Worm (Caenorhabditis elegans) whole organism, L2 larva: ENCODE results near the gene fbxc-47.

Experiments
- C34F6.9 ChIP-seq: fragments of 150-350 bp; optimal IDR thresholded peaks from 2 replicates; lab custom pipeline; 2014; ENCODE audit warnings: missing biosample characterization, missing genetic modification characterization
- F13H6.1 ChIP-seq: sonication (generic microtip); optimal IDR thresholded peaks from 2 replicates; lab custom pipeline; 2016; ENCODE audit warnings: missing genetic modification characterization, missing compliant biosample characterization
- R02D3.7 ChIP-seq: fragments of 150-350 bp; optimal IDR thresholded peaks from 2 replicates; lab custom pipeline; 2014; ENCODE audit warnings: missing biosample characterization, missing genetic modification characterization
- Y55F3AM.14 ChIP-seq: fragments of 200-800 bp; sonication (Bioruptor generic); optimal IDR thresholded peaks from 2 replicates; lab custom pipeline; 2018; ENCODE audit warnings: mild to moderate bottlenecking, missing genetic modification characterization, missing compliant biosample characterization
- ZK546.5 ChIP-seq: sonication (generic microtip); optimal IDR thresholded peaks from 2 replicates; lab custom pipeline; 2017; ENCODE audit warnings: missing biosample characterization, missing genetic modification characterization
- alr-1 ChIP-seq: fragments of 150-350 bp; optimal IDR thresholded peaks from 2 replicates; lab custom pipeline; 2014; ENCODE audit warnings: missing biosample characterization, missing genetic modification characterization
- aly-2 ChIP-seq: fragments of 150-350 bp; optimal IDR thresholded peaks from 2 replicates; lab custom pipeline; 2014; ENCODE audit warnings: missing biosample characterization, missing genetic modification characterization
- ama-1 ChIP-seq: fragments of 150-350 bp; optimal IDR thresholded peaks from 2 replicates; lab custom pipeline; 2018; ENCODE audit warnings: inconsistent platforms
- blmp-1 ChIP-seq: sonication (generic microtip); optimal IDR thresholded peaks from 2 replicates; lab custom pipeline; 2017; ENCODE audit warnings: missing genetic modification characterization, mild to moderate bottlenecking, missing compliant biosample characterization, antibody characterized with exemption, moderate library complexity; ENCODE audit not compliant: insufficient read depth
- ceh-16 ChIP-seq: fragments of 150-350 bp; optimal IDR thresholded peaks from 2 replicates; lab custom pipeline; 2014; ENCODE audit warnings: missing biosample characterization, missing genetic modification characterization
- crh-2 ChIP-seq: sonication (generic microtip); optimal IDR thresholded peaks from 2 replicates; lab custom pipeline; 2017; ENCODE audit warnings: missing biosample characterization, missing genetic modification characterization
- egl-27 ChIP-seq: sonication (generic microtip); optimal IDR thresholded peaks from 3 replicates; lab custom pipeline; 2017; ENCODE audit warnings: missing biosample characterization, missing genetic modification reagents, missing genetic modification characterization
- elt-1 ChIP-seq: fragments of 150-350 bp; optimal IDR thresholded peaks from 2 replicates; lab custom pipeline; 2014; ENCODE audit warnings: missing biosample characterization, missing genetic modification characterization
- fos-1 ChIP-seq: fragments of 150-350 bp; optimal IDR thresholded peaks from 2 replicates; lab custom pipeline; 2014; ENCODE audit warnings: missing biosample characterization, missing genetic modification characterization
- gmeb-1 ChIP-seq: fragments of 150-350 bp; optimal IDR thresholded peaks from 2 replicates; lab custom pipeline; 2014; ENCODE audit warnings: missing biosample characterization, missing genetic modification characterization
- lin-11 ChIP-seq: fragments of 150-350 bp; sonication (generic microtip); optimal IDR thresholded peaks from 2 replicates; lab custom pipeline; 2014; ENCODE audit warnings: missing biosample characterization, missing genetic modification characterization, inconsistent platforms, mixed read lengths
- lin-13 ChIP-seq: fragments of 150-350 bp; optimal IDR thresholded peaks from 2 replicates; lab custom pipeline; 2014; ENCODE audit warnings: missing biosample characterization, missing genetic modification reagents, missing genetic modification characterization
- lin-39 ChIP-seq: fragments of 150-350 bp; optimal IDR thresholded peaks from 2 replicates; lab custom pipeline; 2014; ENCODE audit warnings: missing biosample characterization, missing genetic modification reagents, missing genetic modification characterization
- lsy-2 ChIP-seq, 2 experiments: fragments of 150-350 bp in 1 of 2; sonication (generic microtip) in 1 of 2; optimal IDR thresholded peaks; 2 replicates each; lab custom pipeline; 2014 to 2017; ENCODE audit warnings: missing biosample characterization in 2 of 2, missing genetic modification characterization in 2 of 2
- mab-5 ChIP-seq: fragments of 150-350 bp; optimal IDR thresholded peaks from 2 replicates; lab custom pipeline; 2014; ENCODE audit warnings: missing biosample characterization, missing genetic modification characterization
- mbf-1 ChIP-seq: sonication (generic microtip); optimal IDR thresholded peaks from 2 replicates; lab custom pipeline; 2017; ENCODE audit warnings: missing biosample characterization, missing genetic modification characterization
- nhr-10 ChIP-seq: sonication (generic microtip); optimal IDR thresholded peaks from 2 replicates; lab custom pipeline; 2017; ENCODE audit warnings: missing biosample characterization, missing genetic modification characterization
- nhr-11 ChIP-seq: fragments of 150-350 bp; optimal IDR thresholded peaks from 2 replicates; lab custom pipeline; 2014; ENCODE audit warnings: missing biosample characterization, missing genetic modification characterization
- nhr-12 ChIP-seq: fragments of 150-350 bp; optimal IDR thresholded peaks from 2 replicates; lab custom pipeline; 2014; ENCODE audit warnings: missing biosample characterization, missing genetic modification characterization
- nhr-129 ChIP-seq: fragments of 150-350 bp; optimal IDR thresholded peaks from 2 replicates; lab custom pipeline; 2014; ENCODE audit warnings: missing biosample characterization, missing genetic modification characterization
- nhr-21 ChIP-seq: fragments of 150-350 bp; optimal IDR thresholded peaks from 2 replicates; lab custom pipeline; 2014; ENCODE audit warnings: missing biosample characterization, missing genetic modification characterization
- nhr-23 ChIP-seq: fragments of 150-350 bp; optimal IDR thresholded peaks from 2 replicates; lab custom pipeline; 2014; ENCODE audit warnings: missing biosample characterization, missing genetic modification reagents, missing genetic modification characterization
- nhr-25 ChIP-seq: fragments of 150-350 bp; sonication (generic microtip); optimal IDR thresholded peaks from 3 replicates; lab custom pipeline; 2014; ENCODE audit warnings: missing biosample characterization, missing genetic modification characterization
- nhr-77 ChIP-seq: fragments of 150-350 bp; optimal IDR thresholded peaks from 2 replicates; lab custom pipeline; 2014; ENCODE audit warnings: missing biosample characterization, missing genetic modification characterization
- peb-1 ChIP-seq: fragments of 150-350 bp; optimal IDR thresholded peaks from 2 replicates; lab custom pipeline; 2014; ENCODE audit warnings: missing biosample characterization, missing genetic modification characterization
- sem-4 ChIP-seq: fragments of 150-350 bp; optimal IDR thresholded peaks from 2 replicates; lab custom pipeline; 2014; ENCODE audit warnings: missing biosample characterization, missing genetic modification reagents, missing genetic modification characterization
- skn-1 ChIP-seq: sonication (generic microtip); optimal IDR thresholded peaks from 2 replicates; lab custom pipeline; 2017; ENCODE audit warnings: missing biosample characterization, missing genetic modification characterization
- sma-3 ChIP-seq: sonication (generic microtip); optimal IDR thresholded peaks from 2 replicates; lab custom pipeline; 2016; ENCODE audit warnings: missing genetic modification reagents, missing genetic modification characterization, missing compliant biosample characterization
- sma-9 ChIP-seq, 2 experiments: fragments of 150-350 bp in 1 of 2; sonication (generic microtip) in 1 of 2; optimal IDR thresholded peaks; 2 replicates each; lab custom pipeline; 2014 to 2016; ENCODE audit warnings: missing genetic modification characterization in 2 of 2, mild to moderate bottlenecking in 1 of 2, missing biosample characterization in 1 of 2, missing compliant biosample characterization in 1 of 2, missing genetic modification reagents in 1 of 2, moderate library complexity in 1 of 2
- unc-55 ChIP-seq: fragments of 150-350 bp; sonication (generic microtip); optimal IDR thresholded peaks from 3 replicates; lab custom pipeline; 2014; ENCODE audit warnings: missing biosample characterization, missing genetic modification reagents, missing genetic modification characterization
- unc-62 ChIP-seq: fragments of 150-350 bp; optimal IDR thresholded peaks from 2 replicates; lab custom pipeline; 2014; ENCODE audit warnings: missing biosample characterization, missing genetic modification reagents, missing genetic modification characterization
- zag-1 ChIP-seq: fragments of 150-350 bp; optimal IDR thresholded peaks from 2 replicates; lab custom pipeline; 2014; ENCODE audit warnings: missing biosample characterization, missing genetic modification characterization
- ztf-1 ChIP-seq: fragments of 200-800 bp; sonication (Bioruptor generic); conservative IDR thresholded peaks from 2 replicates; pipeline ENCODE4 v1.3.6; 2022; ENCODE audit warnings: missing genetic modification characterization, missing compliant biosample characterization
- ztf-11 ChIP-seq: sonication (generic microtip); optimal IDR thresholded peaks from 2 replicates; lab custom pipeline; 2017; ENCODE audit warnings: missing biosample characterization, missing genetic modification characterization

fbxc-47 gene

ce11 chrIV:3781539-3781938 lies 23.8 kb upstream of the fbxc-47 start:
- TF ChIP-seq lin-13 (GFP tag; lab: Kevin White, UChicago) (no peak), nhr-12 (no peak), egl-27 (tag; lab: Kevin White, UChicago) (no peak), unc-62 (GFP tag; lab: Kevin White, UChicago) (no peak), alr-1 (no peak), R02D3.7 (tag; lab: Kevin White, UChicago) (no peak), lin-39 (tag; lab: Kevin White, UChicago) (no peak), nhr-25 (tag; lab: Kevin White, UChicago) (no peak), ztf-1 (GFP tag; lab: Robert Waterston, UW) (no peak), nhr-10 (tag; lab: Kevin White, UChicago) (no peak), sem-4 (no peak), zag-1 (tag; lab: Kevin White, UChicago) (no peak), elt-1 (tag; lab: Kevin White, UChicago) (no peak), fos-1 (no peak), aly-2 (no peak), lin-11 (no peak)

ce11 chrIV:3783910-3784309 lies 21.4 kb upstream of the fbxc-47 start, which contains the start of gene glct-6:
Gene glct-6 (plus strand): TSS chrIV:3784210.
- TF ChIP-seq blmp-1, result no peak
- TF ChIP-seq ztf-11 (tag; lab: Kevin White, UChicago), result no peak
- no peak for TF ChIP-seq lin-13 (GFP tag; lab: Kevin White, UChicago)
- TF ChIP-seq ceh-16, result no peak
- no peak for TF ChIP-seq nhr-23 (tag; lab: Kevin White, UChicago)
- TF ChIP-seq lin-39 (tag; lab: Kevin White, UChicago), result no peak
- TF ChIP-seq lsy-2 (tag; optimal IDR thresholded peaks at IDR 0.05; lab: Kevin White, UChicago), result no peak
- no peak for TF ChIP-seq F13H6.1 (tag; lab: Kevin White, UChicago)
- TF ChIP-seq peb-1 (tag; lab: Kevin White, UChicago), result no peak
- TF ChIP-seq aly-2, result no peak
- TF ChIP-seq nhr-129 (tag; lab: Kevin White, UChicago), result no peak
- TF ChIP-seq C34F6.9, result no peak
- TF ChIP-seq nhr-11, result no peak
- no peak for TF ChIP-seq sma-9 (GFP tag; optimal IDR thresholded peaks at IDR 0.05; lab: Kevin White, UChicago)
- no peak for TF ChIP-seq sma-9 (tag; optimal IDR thresholded peaks at IDR 0.05; lab: Kevin White, UChicago)
- TF ChIP-seq, all 48 proteins: peak for 0

ce11 chrIV:3794437-3794836 lies 10.9 kb upstream of the fbxc-47 start, which contains the start of gene K09B3.1:
Gene K09B3.1 (plus strand): TSS chrIV:3794737.
- TF ChIP-seq skn-1 (no peak), fos-1 (no peak), nhr-129 (tag; lab: Kevin White, UChicago) (no peak), F13H6.1 (tag; lab: Kevin White, UChicago) (no peak), aly-2 (no peak), mab-5 (no peak)

ce11 chrIV:3797442-3797841 lies 7.9 kb upstream of the fbxc-47 start:
- TF ChIP-seq C34F6.9 (no peak), sma-3 (no peak), mbf-1 (tag; lab: Kevin White, UChicago) (no peak), ZK546.5 (no peak), Y55F3AM.14 (no peak), zag-1 (tag; lab: Kevin White, UChicago) (no peak), peb-1 (tag; lab: Kevin White, UChicago) (no peak)

ce11 chrIV:3800952-3801351 lies 4.4 kb upstream of the fbxc-47 start, which contains the start of gene osm-3:
Gene osm-3 (minus strand): TSS chrIV:3801052.
- TF ChIP-seq nhr-77 (tag; lab: Kevin White, UChicago), result no peak
- TF ChIP-seq nhr-12, result no peak
- TF ChIP-seq egl-27 (tag; lab: Kevin White, UChicago), result no peak

DNA sequence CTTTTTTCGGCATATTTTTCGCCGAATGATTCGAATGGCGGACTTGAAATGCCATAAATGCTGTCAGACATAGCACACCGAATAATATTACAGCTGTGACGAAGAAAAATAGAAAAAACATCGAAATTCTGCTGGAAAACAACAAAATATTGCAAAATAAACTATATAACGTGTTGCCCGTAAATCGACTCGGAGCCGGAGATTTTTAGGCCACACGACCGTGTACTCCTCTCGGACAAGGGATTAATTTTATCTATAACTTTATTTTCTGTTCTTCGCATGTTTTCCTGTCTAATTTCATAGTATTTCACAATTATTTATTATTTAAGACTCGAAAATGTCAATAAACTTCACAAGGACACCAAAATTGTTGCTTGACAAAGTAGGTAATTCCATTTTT lies 2.1 kb upstream of the fbxc-47 start, which contains the start of the genes algn-14 and M02B7.2:
Gene algn-14 (minus strand): TSS at position 175 of the 400 bp plus-strand sequence.
Gene M02B7.2 (plus strand): TSS at position 330 of the 400 bp plus-strand sequence.
- peak; percentile 61 for TF ChIP-seq C34F6.9
- TF ChIP-seq crh-2 (tag; lab: Kevin White, UChicago), result peak; percentile 48
- TF ChIP-seq fos-1, result peak; percentile 14
- TF ChIP-seq R02D3.7 (tag; lab: Kevin White, UChicago), result peak; percentile 67
- peak; percentile 64 for TF ChIP-seq unc-55 (GFP tag; lab: Kevin White, UChicago)
- TF ChIP-seq peb-1 (tag; lab: Kevin White, UChicago), result no peak
- TF ChIP-seq ceh-16, result no peak
- peak; percentile 49 for TF ChIP-seq nhr-25 (tag; lab: Kevin White, UChicago)
- TF ChIP-seq gmeb-1 (tag; lab: Kevin White, UChicago), result peak; percentile 66
- peak; percentile 33 to 80 for TF ChIP-seq lsy-2 (tag; optimal IDR thresholded peaks at IDR 0.05; lab: Kevin White, UChicago)
- TF ChIP-seq mab-5, result peak; percentile 33
- no peak for TF ChIP-seq ama-1 (lab: Kevin White, UChicago)
- peak; percentile 18 for TF ChIP-seq nhr-21 (tag; lab: Kevin White, UChicago)
- no peak for TF ChIP-seq blmp-1
- TF ChIP-seq lin-13 (GFP tag; lab: Kevin White, UChicago), result peak; percentile 39
- peak; percentile 85 for TF ChIP-seq sma-9 (GFP tag; optimal IDR thresholded peaks at IDR 0.05; lab: Kevin White, UChicago)
- no peak for TF ChIP-seq sma-9 (tag; optimal IDR thresholded peaks at IDR 0.05; lab: Kevin White, UChicago)
- peak; percentile 57 for TF ChIP-seq F13H6.1 (tag; lab: Kevin White, UChicago)
- peak; percentile 74 for TF ChIP-seq sma-3
